Fruit fly (Drosophila melanogaster) whole organism, wandering third instar larva: ENCODE results near the gene Cp19.

Source experiments
- GATAd ChIP-seq: sonication (Bioruptor generic); optimal IDR thresholded peaks from 2 replicates; lab custom pipeline; 2016; ENCODE audit warnings: missing biosample characterization, missing genetic modification characterization
- Hr78 ChIP-seq: fragments of >200 bp; optimal IDR thresholded peaks from 2 replicates; lab custom pipeline; 2017; ENCODE audit warnings: missing biosample characterization, missing genetic modification characterization
- Hr83 ChIP-seq: fragments of 200-300 bp; sonication (Bioruptor generic); optimal IDR thresholded peaks from 2 replicates; lab custom pipeline; 2016; ENCODE audit warnings: missing biosample characterization, mild to moderate bottlenecking, missing genetic modification characterization, moderate library complexity; ENCODE audit not compliant: poor library complexity, severe bottlenecking
- N ChIP-seq: fragments of >200 bp; optimal IDR thresholded peaks from 2 replicates; lab custom pipeline; 2018; ENCODE audit warnings: missing biosample characterization, missing external identifiers, missing genetic modification characterization
- Vsx2 ChIP-seq: fragments of 200-300, 225-300 bp; sonication (Bioruptor generic); optimal IDR thresholded peaks from 2 replicates; lab custom pipeline; 2018; ENCODE audit warnings: missing biosample characterization, missing genetic modification characterization; ENCODE audit not compliant: partially characterized antibody
- dl ChIP-seq, 2 experiments: fragments of 175-275, 200-275 bp in 1 of 2; fragments of 200-275 bp in 1 of 2; sonication (Bioruptor generic); optimal IDR thresholded peaks; lab custom pipeline; 2018; ENCODE audit warnings: mild to moderate bottlenecking in 2 of 2, missing biosample characterization in 2 of 2, missing genetic modification characterization in 2 of 2, moderate library complexity in 2 of 2; ENCODE audit not compliant: partially characterized antibody in 2 of 2, insufficient read depth in 1 of 2
- pan ChIP-seq: fragments of >200 bp; optimal IDR thresholded peaks from 2 replicates; lab custom pipeline; 2017
- psq ChIP-seq: fragments of 200-800 bp; sonication (Bioruptor generic); optimal IDR thresholded peaks from 3 replicates; lab custom pipeline; 2017; ENCODE audit warnings: missing biosample characterization, mild to moderate bottlenecking, missing genetic modification characterization, moderate library complexity

dm6 chr3L:8726317-8726841, 3.3 kb upstream of the Cp19 start, which contains the start of gene Cp18:
- TF ChIP-seq Hr78 (GFP tag; lab: Kevin White, UChicago): no peak
- TF ChIP-seq Hr83 (GFP tag; lab: Kevin White, UChicago): no peak
- no peak for TF ChIP-seq pan
- no peak for TF ChIP-seq GATAd
- no peak for TF ChIP-seq dl (GFP tag; optimal IDR thresholded peaks at IDR 0.05; lab: Kevin White, UChicago; ENCODE audit: insufficient read depth in 1 of 2, partially characterized antibody in 2 of 2)
- no peak for TF ChIP-seq N
- no peak for TF ChIP-seq psq (GFP tag; lab: Kevin White, UChicago)
- TF ChIP-seq Vsx2: no peak
